Worm (Caenorhabditis elegans) whole organism, L1 larva: ENCODE data around the gene chtb-2.

Source experiments
- C16A3.4 ChIP-seq: fragments of 150-350 bp; optimal IDR thresholded peaks from 2 replicates; lab custom pipeline; 2014; ENCODE audit warnings: missing biosample characterization, missing genetic modification characterization
- egl-27 ChIP-seq, 2 experiments: fragments of 150-350 bp in 1 of 2; sonication (generic microtip); optimal IDR thresholded peaks; 3 replicates each; lab custom pipeline; 2017 to 2018; ENCODE audit warnings: missing biosample characterization in 2 of 2, missing genetic modification characterization in 2 of 2, missing genetic modification reagents in 2 of 2
- grh-1 ChIP-seq: fragments of 200-800 bp; sonication (Bioruptor generic); IDR thresholded peaks from 2 replicates; pipeline ENCODE4 v1.3.6; 2022; ENCODE audit warnings: missing genetic modification reagents, missing genetic modification characterization, missing compliant biosample characterization
- mef-2 ChIP-seq: fragments of 150-350 bp; optimal IDR thresholded peaks from 2 replicates; lab custom pipeline; 2014; ENCODE audit warnings: missing biosample characterization, missing genetic modification characterization
- nhr-28 ChIP-seq: fragments of 150-350 bp; optimal IDR thresholded peaks from 2 replicates; lab custom pipeline; 2014; ENCODE audit warnings: missing biosample characterization, missing genetic modification characterization
- nhr-77 ChIP-seq: fragments of 150-350 bp; optimal IDR thresholded peaks from 2 replicates; lab custom pipeline; 2014; ENCODE audit warnings: missing biosample characterization, missing genetic modification characterization
- skn-1 ChIP-seq: fragments of 150-350 bp; optimal IDR thresholded peaks from 2 replicates; lab custom pipeline; 2014; ENCODE audit warnings: missing biosample characterization, missing genetic modification characterization
- tbx-2 ChIP-seq: sonication (generic microtip); optimal IDR thresholded peaks from 2 replicates; lab custom pipeline; 2016; ENCODE audit warnings: missing genetic modification characterization, missing compliant biosample characterization
- ztf-4 ChIP-seq: fragments of 150-350 bp; optimal IDR thresholded peaks from 2 replicates; lab custom pipeline; 2014; ENCODE audit warnings: missing biosample characterization, missing genetic modification characterization

- TF ChIP-seq grh-1 (no peak), C16A3.4 (tag; lab: Kevin White, UChicago) (no peak), nhr-77 (tag; lab: Kevin White, UChicago) (no peak), nhr-28 (tag; lab: Kevin White, UChicago) (no peak), ztf-4 (tag; lab: Kevin White, UChicago) (no peak), mef-2 (tag; lab: Kevin White, UChicago) (no peak), tbx-2 (tag; lab: Kevin White, UChicago) (no peak), skn-1 (tag; lab: Kevin White, UChicago) (no peak), egl-27 (tag; optimal IDR thresholded peaks at IDR 0.05; lab: Kevin White, UChicago) (no peak)
Observed at ce11 chrIII:6442305-6443125, 40.5 kb upstream of the chtb-2 start, which contains the start of gene mel-32.
